Fruit fly (Drosophila melanogaster) whole organism, wandering third instar larva: ENCODE data around the gene P5CDh2.

Experiments
- CrebA ChIP-seq: fragments of 200-800 bp; sonication (Bioruptor generic); optimal IDR thresholded peaks from 2 replicates; lab custom pipeline; 2016; ENCODE audit warnings: missing biosample characterization, mild to moderate bottlenecking, missing genetic modification characterization, borderline replicate concordance
- Dfd ChIP-seq: fragments of >200 bp; optimal IDR thresholded peaks from 2 replicates; lab custom pipeline; 2017; ENCODE audit warnings: missing biosample characterization, missing genetic modification characterization
- OdsH ChIP-seq: fragments of 200-800 bp; sonication (Bioruptor generic); optimal IDR thresholded peaks from 2 replicates; lab custom pipeline; 2016; ENCODE audit warnings: missing biosample characterization, mild to moderate bottlenecking, missing genetic modification characterization
- h ChIP-seq: fragments of 200-800 bp; sonication (Bioruptor generic); optimal IDR thresholded peaks from 3 replicates; lab custom pipeline; 2016; ENCODE audit warnings: missing biosample characterization, mild to moderate bottlenecking, missing genetic modification characterization
- psq ChIP-seq: fragments of 200-800 bp; sonication (Bioruptor generic); optimal IDR thresholded peaks from 3 replicates; lab custom pipeline; 2017; ENCODE audit warnings: missing biosample characterization, mild to moderate bottlenecking, missing genetic modification characterization, moderate library complexity
- tai ChIP-seq: sonication (Bioruptor generic); optimal IDR thresholded peaks from 2 replicates; lab custom pipeline; 2016; ENCODE audit warnings: missing biosample characterization, missing genetic modification characterization
- usp ChIP-seq: fragments of >200 bp; optimal IDR thresholded peaks from 2 replicates; lab custom pipeline; 2017; ENCODE audit warnings: missing biosample characterization, missing genetic modification characterization

dm6 chr3R:21913447-21913846, 35.7 kb downstream of the P5CDh2 start, which contains the start of gene Qsox2:
- TF ChIP-seq usp (GFP tag; lab: Kevin White, UChicago) (no peak), h (GFP tag; lab: Kevin White, UChicago) (no peak), CrebA (GFP tag; lab: Kevin White, UChicago) (no peak), Dfd (GFP tag; lab: Kevin White, UChicago) (no peak), tai (GFP tag; lab: Kevin White, UChicago) (no peak), OdsH (GFP tag; lab: Kevin White, UChicago) (no peak), psq (no peak)
